Worm (Caenorhabditis elegans) whole organism, early embryonic: ENCODE data around the gene psf-1.

Experiments used
- B0310.2 ChIP-seq: sonication (generic microtip); optimal IDR thresholded peaks from 2 replicates; lab custom pipeline; 2016; ENCODE audit warnings: mild to moderate bottlenecking, missing genetic modification characterization, missing compliant biosample characterization
- F13C5.2 ChIP-seq: sonication (generic microtip); optimal IDR thresholded peaks from 2 replicates; lab custom pipeline; 2017; ENCODE audit warnings: mild to moderate bottlenecking, missing genetic modification characterization, inconsistent platforms, missing compliant biosample characterization
- aly-1 ChIP-seq: sonication (generic microtip); optimal IDR thresholded peaks from 2 replicates; lab custom pipeline; 2016; ENCODE audit warnings: missing genetic modification characterization, missing compliant biosample characterization
- ama-1 ChIP-seq: fragments of 150-350 bp; optimal IDR thresholded peaks from 2 replicates; lab custom pipeline; 2014
- ceh-13 ChIP-seq: fragments of 200-800 bp; sonication (Bioruptor generic); optimal IDR thresholded peaks from 2 replicates; lab custom pipeline; 2018; ENCODE audit warnings: mild to moderate bottlenecking, missing genetic modification characterization, missing compliant biosample characterization
- ceh-36 ChIP-seq: sonication (generic microtip); optimal IDR thresholded peaks from 2 replicates; lab custom pipeline; 2016; ENCODE audit warnings: missing genetic modification characterization, inconsistent platforms, missing compliant biosample characterization
- hmbx-1 ChIP-seq: sonication (generic microtip); optimal IDR thresholded peaks from 2 replicates; lab custom pipeline; 2016; ENCODE audit warnings: mild to moderate bottlenecking, missing genetic modification characterization, missing compliant biosample characterization
- hmg-4 ChIP-seq: fragments of 200-800 bp; sonication (Bioruptor generic); optimal IDR thresholded peaks from 2 replicates; lab custom pipeline; 2018; ENCODE audit warnings: mild to moderate bottlenecking, missing genetic modification characterization, missing compliant biosample characterization
- hnd-1 ChIP-seq: sonication (generic microtip); optimal IDR thresholded peaks from 2 replicates; lab custom pipeline; 2016; ENCODE audit warnings: missing genetic modification characterization, missing compliant biosample characterization
- pes-1 ChIP-seq: fragments of 200-800 bp; sonication (Bioruptor generic); IDR thresholded peaks from 2 replicates; pipeline ENCODE4 v1.3.6; 2022; ENCODE audit warnings: missing genetic modification reagents, missing genetic modification characterization, missing compliant biosample characterization
- scrt-1 ChIP-seq: fragments of 200-800 bp; sonication (Bioruptor generic); IDR thresholded peaks from 2 replicates; pipeline ENCODE4 v1.3.6; 2022; ENCODE audit warnings: missing genetic modification characterization, missing compliant biosample characterization
- sea-1 ChIP-seq: fragments of 200-800 bp; sonication (Bioruptor generic); conservative IDR thresholded peaks from 2 replicates; pipeline ENCODE4 v1.3.6; 2022; ENCODE audit warnings: missing genetic modification characterization, missing compliant biosample characterization
- tbx-11 ChIP-seq: fragments of 200-800 bp; sonication (Bioruptor generic); IDR thresholded peaks from 2 replicates; pipeline ENCODE4 v1.3.6; 2022; ENCODE audit warnings: missing genetic modification characterization, missing compliant biosample characterization

DNA sequence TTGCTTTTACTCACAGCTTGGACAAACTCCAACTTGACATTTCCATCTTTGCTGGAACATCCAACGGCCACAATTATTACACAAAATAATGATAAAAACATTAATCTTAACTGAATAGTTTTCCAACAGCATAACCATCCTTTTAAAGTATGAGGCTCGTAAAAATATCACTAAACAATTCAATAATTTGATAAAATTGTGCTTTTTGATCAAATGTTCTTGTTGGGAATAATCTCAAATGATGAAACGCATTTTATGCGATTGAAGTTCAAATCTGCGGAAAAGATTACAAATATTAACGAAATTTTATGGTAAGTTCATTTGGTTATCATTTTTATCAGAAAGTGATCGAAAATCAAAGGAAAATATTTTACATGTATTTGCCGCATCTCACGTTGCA is 48.0 kb upstream of the psf-1 start, which contains the start of gene pho-10:
- TF ChIP-seq ama-1 (lab: Kevin White, UChicago): no peak
- no peak for TF ChIP-seq aly-1 (tag; lab: Kevin White, UChicago)
- no peak for TF ChIP-seq F13C5.2 (tag; lab: Kevin White, UChicago)
- TF ChIP-seq scrt-1 (GFP tag; lab: Robert Waterston, UW): no peak
- TF ChIP-seq sea-1: no peak
- no peak for TF ChIP-seq hmg-4 (GFP tag; lab: Kevin White, UChicago)
- TF ChIP-seq hnd-1: no peak
- no peak for TF ChIP-seq ceh-13 (GFP tag; lab: Kevin White, UChicago)
- TF ChIP-seq tbx-11 (GFP tag; lab: Robert Waterston, UW): no peak
- TF ChIP-seq ceh-36 (tag; lab: Kevin White, UChicago): no peak
- no peak for TF ChIP-seq hmbx-1 (tag; lab: Kevin White, UChicago)
- no peak for TF ChIP-seq pes-1 (GFP tag; lab: Robert Waterston, UW)
- TF ChIP-seq B0310.2 (tag; lab: Kevin White, UChicago): no peak
